Worm (Caenorhabditis elegans): Measurements from ENCODE around the gene algn-7.

ce11 chrV:19922613-19923012 is 11.5 kb downstream of the algn-7 start, which contains the start of gene Y60A3A.16:
- TF ChIP-seq W03F9.2 (tag; optimal IDR thresholded peaks at IDR 0.05) (no peak), him-1 (tag; optimal IDR thresholded peaks at IDR 0.05) (no peak), dao-5 (tag; optimal IDR thresholded peaks at IDR 0.05) (no peak)

Data from whole organism, L4/young adult.